Worm (Caenorhabditis elegans): ENCODE measurements around the gene pmp-4.

Gene pmp-4

ce11 chrIV:17405530-17405929 lies at the start of gene pmp-4:
Gene pmp-4, minus strand, starts transcription at chrIV:17405630.
- TF ChIP-seq dmd-9 (GFP tag; IDR thresholded peaks at IDR 0.05) (no peak), daf-16 (GFP tag; optimal IDR thresholded peaks at IDR 0.05) (no peak), daf-16 (tag; optimal IDR thresholded peaks at IDR 0.05) (peak; percentile 55), pqm-1 (tag; optimal IDR thresholded peaks at IDR 0.05) (peak; percentile 40), nhr-28 (tag; optimal IDR thresholded peaks at IDR 0.05) (peak; percentile 34), nhr-48 (tag; optimal IDR thresholded peaks at IDR 0.05) (no peak), nhr-11 (tag; optimal IDR thresholded peaks at IDR 0.05) (no peak)

ce11 chrIV:17453996-17454395 lies 48.6 kb upstream of the pmp-4 start:
- TF ChIP-seq hlh-30 (tag; optimal IDR thresholded peaks at IDR 0.05; ENCODE audit: insufficient read depth) (no peak), nhr-237 (tag; optimal IDR thresholded peaks at IDR 0.05) (no peak), ceh-32 (tag; optimal IDR thresholded peaks at IDR 0.05; ENCODE audit: poor library complexity) (no peak), unc-62 (GFP tag; optimal IDR thresholded peaks at IDR 0.05 in 1 of 2) (peak in 1 of 2 experiments; percentile 94), unc-62 (tag; optimal IDR thresholded peaks at IDR 0.05) (no peak), lir-3 (tag; optimal IDR thresholded peaks at IDR 0.05) (no peak), nhr-42 (GFP tag; IDR thresholded peaks at IDR 0.05) (no peak)

ce11 chrIV:17453200-17453599 lies 47.8 kb upstream of the pmp-4 start:
- TF ChIP-seq nhr-111 (GFP tag; optimal IDR thresholded peaks at IDR 0.05) (no peak), aha-1 (tag) (peak; percentile 92)

ce11 chrIV:17450443-17450842 lies 45.0 kb upstream of the pmp-4 start, which contains the start of gene F11E6.8:
Gene F11E6.8, minus strand, starts transcription at chrIV:17450543.
- TF ChIP-seq daf-19 (GFP tag; conservative IDR thresholded peaks at IDR 0.05) (no peak), ceh-44 (GFP tag; IDR thresholded peaks at IDR 0.05) (no peak), Y75B8A.6 (GFP tag; IDR thresholded peaks at IDR 0.05) (no peak), mdt-29 (GFP tag; IDR thresholded peaks at IDR 0.05) (no peak), mep-1 (tag; optimal IDR thresholded peaks at IDR 0.05) (no peak), hlh-30 (tag; optimal IDR thresholded peaks at IDR 0.05; ENCODE audit: insufficient read depth) (no peak), T26A8.4 (GFP tag; IDR thresholded peaks at IDR 0.05) (no peak), zag-1 (tag; optimal IDR thresholded peaks at IDR 0.05) (no peak), unc-62 (GFP tag; optimal IDR thresholded peaks at IDR 0.05 in 1 of 2) (no peak), unc-62 (tag; optimal IDR thresholded peaks at IDR 0.05) (no peak), spr-3 (GFP tag; optimal IDR thresholded peaks at IDR 0.05) (no peak), gei-8 (GFP tag; optimal IDR thresholded peaks at IDR 0.05) (no peak), lin-1 (GFP tag; IDR thresholded peaks at IDR 0.05) (no peak), pqm-1 (tag; optimal IDR thresholded peaks at IDR 0.05) (no peak), F44E2.7 (GFP tag; IDR thresholded peaks at IDR 0.05) (no peak), fkh-10 (GFP tag; optimal IDR thresholded peaks at IDR 0.05) (no peak)

ce11 chrIV:17448319-17448718 lies 42.9 kb upstream of the pmp-4 start:
- no peak for TF ChIP-seq lin-13 (GFP tag; optimal IDR thresholded peaks at IDR 0.05)
- peak; percentile 64 for TF ChIP-seq dve-1 (tag; optimal IDR thresholded peaks at IDR 0.05; ENCODE audit: insufficient read depth)

- peak; percentile 40 for TF ChIP-seq dve-1 (tag; optimal IDR thresholded peaks at IDR 0.05; ENCODE audit: insufficient read depth)
- TF ChIP-seq jun-1 (tag; optimal IDR thresholded peaks at IDR 0.05): no peak
- TF ChIP-seq egl-43 (GFP tag; IDR thresholded peaks at IDR 0.05): no peak
- TF ChIP-seq hlh-11 (tag; optimal IDR thresholded peaks at IDR 0.05): peak; percentile 4
- TF ChIP-seq lim-7 (GFP tag; IDR thresholded peaks at IDR 0.05): no peak
- TF ChIP-seq D1046.2 (GFP tag; IDR thresholded peaks at IDR 0.05): no peak
- TF ChIP-seq ztf-7 (tag; optimal IDR thresholded peaks at IDR 0.05): no peak
- no peak for TF ChIP-seq php-3 (GFP tag; IDR thresholded peaks at IDR 0.05)
- no peak for TF ChIP-seq ctbp-1 (GFP tag; IDR thresholded peaks at IDR 0.05)
- TF ChIP-seq unc-62 (GFP tag; optimal IDR thresholded peaks at IDR 0.05 in 1 of 2): no peak
- TF ChIP-seq unc-62 (tag; optimal IDR thresholded peaks at IDR 0.05): no peak
- peak; percentile 77 for TF ChIP-seq hlh-30 (tag; optimal IDR thresholded peaks at IDR 0.05; ENCODE audit: insufficient read depth)
- TF ChIP-seq spr-1 (tag; optimal IDR thresholded peaks at IDR 0.05): no peak
- no peak for TF ChIP-seq madf-9 (GFP tag; conservative IDR thresholded peaks at IDR 0.05)
- no peak for TF ChIP-seq nhr-10 (tag; optimal IDR thresholded peaks at IDR 0.05)
- peak in 1 of 2 experiments; percentile 20 for TF ChIP-seq mdl-1 (tag; optimal IDR thresholded peaks at IDR 0.05)
- TF ChIP-seq F44E2.7 (GFP tag; IDR thresholded peaks at IDR 0.05): no peak
- TF ChIP-seq pha-4 (GFP tag; IDR thresholded peaks at IDR 0.05): no peak
- TF ChIP-seq pha-4 (tag; optimal IDR thresholded peaks at IDR 0.05): no peak
- TF ChIP-seq nhr-28 (tag; optimal IDR thresholded peaks at IDR 0.05): peak; percentile 23
- TF ChIP-seq spr-3 (GFP tag; optimal IDR thresholded peaks at IDR 0.05): no peak
Observed at ce11 chrIV:17442503-17442902, 37.1 kb upstream of the pmp-4 start, which contains the start of gene F11E6.11. Gene F11E6.11, plus strand, starts transcription at chrIV:17442827.

Data from whole organism, L4 larva.